Fruit fly (Drosophila melanogaster): Measurements from ENCODE around the gene Ice2.

The Ice2 gene

dm6 chr3R:21124225-21124624 is 5.8 kb upstream of the Ice2 start:
- TF ChIP-seq svp (GFP tag) (peak; percentile 83), Ets21C (GFP tag; optimal IDR thresholded peaks at IDR 0.05) (no peak), Eip93F (GFP tag; optimal IDR thresholded peaks at IDR 0.05) (no peak), fd59A (GFP tag; optimal IDR thresholded peaks at IDR 0.05) (no peak), CG7368 (GFP tag; optimal IDR thresholded peaks at IDR 0.05) (no peak), esn (GFP tag; optimal IDR thresholded peaks at IDR 0.05) (no peak), topi (GFP tag; optimal IDR thresholded peaks at IDR 0.05) (no peak), Lpt (GFP tag; optimal IDR thresholded peaks at IDR 0.05) (no peak), CG11762 (GFP tag; optimal IDR thresholded peaks at IDR 0.05; ENCODE audit: insufficient read depth) (no peak), Ets96B (tag; optimal IDR thresholded peaks at IDR 0.05) (no peak), CG6808 (GFP tag; optimal IDR thresholded peaks at IDR 0.05) (no peak), spab (GFP tag; optimal IDR thresholded peaks at IDR 0.05) (no peak), CG10631 (GFP tag; optimal IDR thresholded peaks at IDR 0.05) (no peak), CG31627 (GFP tag; optimal IDR thresholded peaks at IDR 0.05) (no peak), Sox15 (GFP tag; optimal IDR thresholded peaks at IDR 0.05) (no peak), Met (GFP tag; optimal IDR thresholded peaks at IDR 0.05) (no peak), CG9139 (GFP tag; optimal IDR thresholded peaks at IDR 0.05) (no peak), CG1621 (tag; optimal IDR thresholded peaks at IDR 0.05) (no peak), ss (GFP tag; optimal IDR thresholded peaks at IDR 0.05) (peak in 1 of 2 experiments; percentile 15), CG6163 (GFP tag; IDR thresholded peaks at IDR 0.05) (0 out of 3 replicates have a peak, but pooled peaks have one; percentile 2), lz (GFP tag; optimal IDR thresholded peaks at IDR 0.05) (no peak), fd85E (GFP tag; optimal IDR thresholded peaks at IDR 0.05) (no peak), CG8632 (GFP tag; optimal IDR thresholded peaks at IDR 0.05) (no peak)

DNA sequence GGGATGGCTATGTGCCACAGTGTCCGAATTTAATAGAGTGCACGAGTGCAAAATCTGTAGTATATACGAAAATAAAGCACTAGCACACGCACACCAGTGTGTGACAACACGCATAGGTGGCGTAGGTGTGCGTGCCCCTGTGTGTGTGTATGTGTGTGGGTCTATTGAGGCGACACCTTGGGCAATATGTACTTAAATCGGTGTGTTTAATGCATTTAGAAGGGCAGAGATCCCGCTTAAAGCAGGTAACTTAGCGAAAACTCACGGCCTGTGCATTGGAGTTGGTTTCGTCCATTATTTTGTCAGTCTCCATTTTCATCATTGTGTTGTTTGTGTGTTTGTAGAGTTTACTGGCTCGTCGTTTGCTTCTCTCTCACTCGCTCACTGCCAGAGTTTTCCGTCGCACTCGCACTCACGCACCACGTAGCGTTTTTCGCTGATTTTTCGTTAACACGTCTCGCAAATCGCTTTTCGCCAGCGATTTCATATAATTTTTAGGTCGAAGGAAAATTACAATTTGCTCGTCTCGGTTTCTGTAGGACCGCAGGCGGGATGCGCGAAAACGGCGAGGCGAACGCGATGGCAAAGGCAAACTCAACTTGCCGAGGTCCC is 3.2 kb upstream of the Ice2 start:
- TF ChIP-seq Eip78C (GFP tag): peak; percentile 62
- peak; percentile 34 for TF ChIP-seq fkh (GFP tag; optimal IDR thresholded peaks at IDR 0.05)
- TF ChIP-seq cyc (GFP tag; optimal IDR thresholded peaks at IDR 0.05): no peak
- TF ChIP-seq CG7368 (GFP tag; optimal IDR thresholded peaks at IDR 0.05): no peak
- TF ChIP-seq CG6854 (GFP tag; optimal IDR thresholded peaks at IDR 0.05): peak; percentile 36

dm6 chr3R:21127352-21127985 is 2.5 kb upstream of the Ice2 start, which contains the start of the genes slmb and CG5793:
Gene slmb, minus strand, starts transcription at chr3R:21127485.
Gene CG5793, plus strand, starts transcription at chr3R:21127573.
- no peak for TF ChIP-seq Hr4 (GFP tag; optimal IDR thresholded peaks at IDR 0.05)
- TF ChIP-seq net (GFP tag; optimal IDR thresholded peaks at IDR 0.05): no peak
- no peak for TF ChIP-seq acj6 (GFP tag; optimal IDR thresholded peaks at IDR 0.05)
- TF ChIP-seq Hr39 (GFP tag; optimal IDR thresholded peaks at IDR 0.05): peak; percentile 55
- peak; percentile 29 for TF ChIP-seq Sox15 (GFP tag; optimal IDR thresholded peaks at IDR 0.05)
- peak; percentile 44 for TF ChIP-seq CG10631 (GFP tag; optimal IDR thresholded peaks at IDR 0.05)
- TF ChIP-seq lz (GFP tag; optimal IDR thresholded peaks at IDR 0.05): peak; percentile 53
- TF ChIP-seq achi (GFP tag; optimal IDR thresholded peaks at IDR 0.05): peak; percentile 78
- TF ChIP-seq Eip78C (GFP tag): peak; percentile 83
- TF ChIP-seq eg (GFP tag; IDR thresholded peaks at IDR 0.05): peak; percentile 29; the same call in 1 of the 3 replicates
- TF ChIP-seq topi (GFP tag; optimal IDR thresholded peaks at IDR 0.05): peak; percentile 36
- TF ChIP-seq vri (GFP tag; optimal IDR thresholded peaks at IDR 0.05): peak; percentile 100
- TF ChIP-seq Eip93F (GFP tag; optimal IDR thresholded peaks at IDR 0.05): no peak
- no peak for TF ChIP-seq ss (GFP tag; optimal IDR thresholded peaks at IDR 0.05)
- TF ChIP-seq CG3032 (tag; optimal IDR thresholded peaks at IDR 0.05): peak; percentile 38
- TF ChIP-seq CG6792 (GFP tag; optimal IDR thresholded peaks at IDR 0.05): peak; percentile 40
- TF ChIP-seq esn (GFP tag; optimal IDR thresholded peaks at IDR 0.05): peak; percentile 58
- no peak for TF ChIP-seq Blimp-1 (GFP tag; optimal IDR thresholded peaks at IDR 0.05)
- TF ChIP-seq Gug (GFP tag; IDR thresholded peaks at IDR 0.05): 0 out of 2 replicates have a peak, but pooled peaks have one; percentile 11
- no peak for TF ChIP-seq CG6808 (GFP tag; optimal IDR thresholded peaks at IDR 0.05)
- no peak for TF ChIP-seq dac (GFP tag; optimal IDR thresholded peaks at IDR 0.05)
- TF ChIP-seq CG34406 (GFP tag; optimal IDR thresholded peaks at IDR 0.05): peak; percentile 22
- TF ChIP-seq CG31627 (GFP tag; optimal IDR thresholded peaks at IDR 0.05): peak; percentile 70
- TF ChIP-seq CG6276 (GFP tag; optimal IDR thresholded peaks at IDR 0.05): no peak
- no peak for TF ChIP-seq CG3919 (GFP tag; optimal IDR thresholded peaks at IDR 0.05)
- TF ChIP-seq cyc (GFP tag; optimal IDR thresholded peaks at IDR 0.05): peak; percentile 49
- no peak for TF ChIP-seq CG6854 (GFP tag; optimal IDR thresholded peaks at IDR 0.05)
